Worm (Caenorhabditis elegans): ENCODE results near the gene C16A11.3.

DNA sequence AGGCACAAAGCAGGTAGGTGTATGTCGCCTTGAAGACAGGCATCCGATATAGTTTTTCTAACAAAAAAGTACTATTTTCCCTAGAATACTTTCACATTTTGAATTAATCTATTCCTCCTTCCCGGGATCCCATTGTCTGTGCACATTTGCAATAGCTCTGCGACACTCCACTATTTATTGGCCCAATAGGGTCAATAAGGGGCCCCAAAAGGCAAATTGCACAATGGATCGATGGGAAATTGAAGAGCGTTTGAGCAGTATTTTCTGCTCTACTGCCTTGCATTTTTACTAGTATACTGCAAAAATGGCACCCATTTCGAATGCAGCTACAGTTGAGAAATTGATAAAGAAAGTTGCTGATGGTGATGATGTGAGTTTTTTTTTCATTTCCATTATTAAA, 47.0 kb upstream of the C16A11.3 start, which contains the start of gene R03H10.11:
- no peak for TF ChIP-seq elt-1 (tag; optimal IDR thresholded peaks at IDR 0.05)
- TF ChIP-seq ama-1 (optimal IDR thresholded peaks at IDR 0.05): no peak
- TF ChIP-seq lin-39 (tag; optimal IDR thresholded peaks at IDR 0.05): no peak
- TF ChIP-seq mdl-1 (tag; optimal IDR thresholded peaks at IDR 0.05): no peak
- no peak for TF ChIP-seq unc-62 (GFP tag; optimal IDR thresholded peaks at IDR 0.05)
